Worm (Caenorhabditis elegans) whole organism, L4/young adult: ENCODE data around the gene F56D6.14.
"Not testable (repeated sequence)": the region's sequence is repeated elsewhere in the genome, so short reads cannot be mapped to it uniquely, and the experiment has no call there.

ENCODE experiments used
- W03F9.2 ChIP-seq: fragments of 150-350 bp; optimal IDR thresholded peaks from 2 replicates; lab custom pipeline; 2014; ENCODE audit warnings: missing biosample characterization, missing genetic modification characterization
- dao-5 ChIP-seq: sonication (generic microtip); optimal IDR thresholded peaks from 2 replicates; lab custom pipeline; 2016; ENCODE audit warnings: missing genotype, missing genetic modification characterization, moderate library complexity, missing compliant biosample characterization
- him-1 ChIP-seq: sonication (generic microtip); optimal IDR thresholded peaks from 2 replicates; lab custom pipeline; 2016; ENCODE audit warnings: missing genotype, missing genetic modification reagents, missing genetic modification characterization, missing compliant biosample characterization

DNA sequence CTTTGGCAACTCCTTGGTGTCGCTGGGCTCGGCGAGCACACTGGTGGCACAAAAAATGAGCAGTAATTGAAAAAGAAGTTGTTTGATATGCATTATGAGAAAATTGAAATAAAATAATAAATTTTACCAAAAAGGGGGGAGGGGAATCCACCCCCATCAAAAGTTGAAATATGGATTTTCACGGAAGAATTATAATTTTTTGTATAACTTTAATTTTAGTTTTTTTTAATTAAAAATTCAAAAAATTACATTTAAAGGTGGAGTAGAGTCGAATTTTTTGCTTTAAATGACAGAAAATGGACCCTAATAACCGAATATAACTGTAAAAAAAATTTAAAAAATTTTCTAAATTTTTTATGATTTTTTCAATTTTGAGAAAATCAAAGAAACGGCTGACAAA, 5.7 kb upstream of the F56D6.14 start, which contains the start of gene F56D6.18:
- TF ChIP-seq him-1 (tag; lab: Kevin White, UChicago); dao-5; W03F9.2 (tag; lab: Kevin White, UChicago): not testable (repeated sequence)
